Fruit fly (Drosophila melanogaster) whole organism, pupa: ENCODE results near the gene Elp6.

Source experiments
- CG12605 ChIP-seq: fragments of 200-800 bp; sonication (Bioruptor generic); IDR thresholded peaks from 2 replicates; pipeline ENCODE4 v1.3.6; 2022; ENCODE audit warnings: missing biosample characterization, missing genetic modification characterization
- CG14655 ChIP-seq: fragments of 200-800 bp; sonication (Bioruptor generic); optimal IDR thresholded peaks from 3 replicates; lab custom pipeline; 2017; ENCODE audit warnings: mild to moderate bottlenecking, missing biosample characterization, missing genetic modification reagents, missing genetic modification characterization
- CG15710 ChIP-seq: fragments of 200-800 bp; sonication (Bioruptor generic); optimal IDR thresholded peaks from 2 replicates; lab custom pipeline; 2018; ENCODE audit warnings: missing biosample characterization, mild to moderate bottlenecking, missing genetic modification characterization, moderate library complexity
- CG17806 ChIP-seq: fragments of 200-800 bp; sonication (Bioruptor generic); optimal IDR thresholded peaks from 2 replicates; lab custom pipeline; 2018; ENCODE audit warnings: missing biosample characterization, mild to moderate bottlenecking, missing genetic modification characterization, moderate library complexity
- CG32121 ChIP-seq: fragments of 200-800 bp; sonication (Bioruptor generic); IDR thresholded peaks from 2 replicates; pipeline ENCODE4 v1.3.6; 2022; ENCODE audit warnings: missing biosample characterization, missing genetic modification characterization
- CG34367 ChIP-seq: fragments of 200-800 bp; sonication (Bioruptor generic); optimal IDR thresholded peaks from 2 replicates; lab custom pipeline; 2018; ENCODE audit warnings: missing biosample characterization, mild to moderate bottlenecking, missing genetic modification characterization
- CG4496 ChIP-seq: fragments of 200-800 bp; sonication (Bioruptor generic); IDR thresholded peaks from 3 replicates; pipeline ENCODE4 v1.3.6; 2022; ENCODE audit warnings: missing biosample characterization, missing genetic modification characterization
- CG8159 ChIP-seq: fragments of 200-800 bp; sonication (Bioruptor generic); optimal IDR thresholded peaks from 3 replicates; lab custom pipeline; 2018; ENCODE audit warnings: missing biosample characterization, mild to moderate bottlenecking, missing genetic modification characterization, moderate library complexity
- D1 ChIP-seq: fragments of 200-800 bp; sonication (Bioruptor generic); optimal IDR thresholded peaks from 2 replicates; lab custom pipeline; 2018; ENCODE audit warnings: missing biosample characterization, mild to moderate bottlenecking, missing genetic modification characterization, moderate library complexity
- EcR ChIP-seq: fragments of 200-800 bp; sonication (Bioruptor generic); optimal IDR thresholded peaks from 3 replicates; lab custom pipeline; 2019; ENCODE audit warnings: missing biosample characterization, missing genetic modification characterization, mild to moderate bottlenecking, moderate library complexity, missing genetic modification reagents
- fd96Ca ChIP-seq: fragments of 200-800 bp; sonication (Bioruptor generic); IDR thresholded peaks from 3 replicates; pipeline ENCODE4 v1.3.6; 2022; ENCODE audit warnings: missing biosample characterization, missing genetic modification characterization
- gl ChIP-seq: fragments of 200-800 bp; sonication (Bioruptor generic); optimal IDR thresholded peaks from 2 replicates; lab custom pipeline; 2018; ENCODE audit warnings: missing biosample characterization, mild to moderate bottlenecking, missing genetic modification characterization
- rn ChIP-seq: fragments of 200-800 bp; sonication (Bioruptor generic); IDR thresholded peaks from 2 replicates; pipeline ENCODE4 v1.3.6; 2022; ENCODE audit warnings: missing biosample characterization, missing genetic modification characterization

dm6 chr3R:13334007-13334406, 32.7 kb downstream of the Elp6 start, which contains the start of gene PK2-R2:
- TF ChIP-seq CG4496 (GFP tag; lab: Robert Waterston, UW) (no peak), CG12605 (GFP tag; lab: Robert Waterston, UW) (no peak), gl (tag; lab: Kevin White, UChicago) (no peak), D1 (no peak), EcR (no peak), CG32121 (GFP tag; lab: Robert Waterston, UW) (no peak), CG15710 (tag; lab: Kevin White, UChicago) (no peak), CG8159 (tag; lab: Kevin White, UChicago) (no peak), CG14655 (GFP tag; lab: Kevin White, UChicago) (no peak), CG17806 (no peak), fd96Ca (GFP tag; lab: Robert Waterston, UW) (no peak), rn (GFP tag; lab: Robert Waterston, UW) (no peak), CG34367 (no peak)
